Worm (Caenorhabditis elegans) whole organism, mixed stage, embryonic: ENCODE results near the gene C18H9.1.

Experiments used
- ceh-43 ChIP-seq: fragments of 200-800 bp; sonication (Bioruptor generic); optimal IDR thresholded peaks from 2 replicates; lab custom pipeline; 2018; ENCODE audit warnings: mild to moderate bottlenecking, missing genetic modification characterization, moderate library complexity, missing compliant biosample characterization
- ceh-83 ChIP-seq: fragments of 200-800 bp; sonication (Bioruptor generic); optimal IDR thresholded peaks from 2 replicates; lab custom pipeline; 2018; ENCODE audit warnings: mild to moderate bottlenecking, missing genetic modification characterization, missing compliant biosample characterization
- ces-1 ChIP-seq: fragments of 150-350 bp; optimal IDR thresholded peaks from 2 replicates; lab custom pipeline; 2014; ENCODE audit warnings: missing biosample characterization, missing genetic modification reagents, missing genetic modification characterization
- elt-1 ChIP-seq: sonication (generic microtip); optimal IDR thresholded peaks from 2 replicates; lab custom pipeline; 2017; ENCODE audit warnings: missing genetic modification characterization, mild to moderate bottlenecking, missing compliant biosample characterization, antibody characterized with exemption, moderate library complexity, borderline replicate concordance; ENCODE audit not compliant: insufficient read depth
- elt-3 ChIP-seq: fragments of 150-350 bp; optimal IDR thresholded peaks from 2 replicates; lab custom pipeline; 2014; ENCODE audit warnings: missing biosample characterization, missing genetic modification characterization
- ham-2 ChIP-seq: fragments of 200-800 bp; sonication (Bioruptor generic); optimal IDR thresholded peaks from 2 replicates; lab custom pipeline; 2018; ENCODE audit warnings: mild to moderate bottlenecking, missing genetic modification characterization, missing compliant biosample characterization
- lin-32 ChIP-seq: fragments of 200-800 bp; sonication (Bioruptor generic); optimal IDR thresholded peaks from 2 replicates; lab custom pipeline; 2018; ENCODE audit warnings: mild to moderate bottlenecking, missing genetic modification characterization, missing compliant biosample characterization
- lsy-2 ChIP-seq: fragments of 150-350 bp; optimal IDR thresholded peaks from 2 replicates; lab custom pipeline; 2014; ENCODE audit warnings: missing biosample characterization, missing genetic modification characterization
- mab-5 ChIP-seq: fragments of 150-350 bp; optimal IDR thresholded peaks from 2 replicates; lab custom pipeline; 2014; ENCODE audit warnings: missing biosample characterization, missing genetic modification characterization
- nhr-237 ChIP-seq: fragments of 150-350 bp; optimal IDR thresholded peaks from 2 replicates; lab custom pipeline; 2014; ENCODE audit warnings: missing biosample characterization, missing genetic modification characterization
- nhr-28 ChIP-seq: fragments of 150-350 bp; optimal IDR thresholded peaks from 2 replicates; lab custom pipeline; 2014; ENCODE audit warnings: missing biosample characterization, missing genetic modification characterization
- snpc-4 ChIP-seq: fragments of 150-350 bp; optimal IDR thresholded peaks from 2 replicates; lab custom pipeline; 2014; ENCODE audit warnings: missing biosample characterization, missing genetic modification characterization
- unc-39 ChIP-seq: fragments of 150-350 bp; optimal IDR thresholded peaks from 2 replicates; lab custom pipeline; 2014; ENCODE audit warnings: missing biosample characterization, missing genetic modification characterization
- unc-62 ChIP-seq: fragments of 150-350 bp; optimal IDR thresholded peaks from 2 replicates; lab custom pipeline; 2014; ENCODE audit warnings: missing biosample characterization, missing genetic modification reagents, missing genetic modification characterization

- TF ChIP-seq elt-1 (tag; lab: Kevin White, UChicago) (no peak), lsy-2 (tag; lab: Kevin White, UChicago) (no peak), nhr-237 (tag; lab: Kevin White, UChicago) (no peak), ham-2 (GFP tag; lab: Kevin White, UChicago) (no peak), ces-1 (GFP tag; lab: Kevin White, UChicago) (no peak), ceh-43 (GFP tag; lab: Kevin White, UChicago) (no peak), ceh-83 (no peak), nhr-28 (tag; lab: Kevin White, UChicago) (no peak), unc-62 (GFP tag; lab: Kevin White, UChicago) (no peak), snpc-4 (tag; lab: Kevin White, UChicago) (no peak), elt-3 (tag; lab: Kevin White, UChicago) (no peak), lin-32 (GFP tag; lab: Kevin White, UChicago) (no peak), unc-39 (tag; lab: Kevin White, UChicago) (no peak), mab-5 (tag; lab: Kevin White, UChicago) (no peak)
Measured at ce11 chrII:6685964-6686363, 12.9 kb upstream of the C18H9.1 start.
